Worm (Caenorhabditis elegans) whole organism, late embryonic: Measurements from ENCODE around the gene C31H2.4.

Experiments
- C08G9.2 ChIP-seq: sonication (generic microtip); optimal IDR thresholded peaks from 2 replicates; lab custom pipeline; 2016; ENCODE audit warnings: mild to moderate bottlenecking, missing genetic modification characterization, moderate library complexity, missing compliant biosample characterization
- lim-6 ChIP-seq: sonication (generic microtip); optimal IDR thresholded peaks from 2 replicates; lab custom pipeline; 2016; ENCODE audit warnings: missing genetic modification characterization, missing compliant biosample characterization
- nhr-11 ChIP-seq: fragments of 150-350 bp; optimal IDR thresholded peaks from 2 replicates; lab custom pipeline; 2014; ENCODE audit warnings: missing biosample characterization, missing genetic modification characterization
- nhr-232 ChIP-seq: sonication (generic microtip); optimal IDR thresholded peaks from 2 replicates; lab custom pipeline; 2016; ENCODE audit warnings: missing genetic modification characterization, missing compliant biosample characterization
- pag-3 ChIP-seq: sonication (generic microtip); optimal IDR thresholded peaks from 2 replicates; lab custom pipeline; 2016; ENCODE audit warnings: missing compliant biosample characterization, missing genetic modification characterization, borderline replicate concordance
- pax-1 ChIP-seq: fragments of 150-350 bp; optimal IDR thresholded peaks from 2 replicates; lab custom pipeline; 2014; ENCODE audit warnings: missing biosample characterization, missing genetic modification characterization
- pqm-1 ChIP-seq: sonication (generic microtip); optimal IDR thresholded peaks from 2 replicates; lab custom pipeline; 2016; ENCODE audit warnings: missing genetic modification characterization, missing compliant biosample characterization

ce11 chrX:5106187-5106694 lies 53.2 kb downstream of the C31H2.4 start:
- TF ChIP-seq pax-1 (tag; lab: Kevin White, UChicago): no peak
- no peak for TF ChIP-seq pqm-1
- no peak for TF ChIP-seq nhr-11 (tag; lab: Kevin White, UChicago)
- no peak for TF ChIP-seq C08G9.2 (tag; lab: Kevin White, UChicago)
- no peak for TF ChIP-seq pag-3 (tag; lab: Kevin White, UChicago)
- no peak for TF ChIP-seq lim-6 (tag; lab: Kevin White, UChicago)
- TF ChIP-seq nhr-232: no peak
